Fruit fly (Drosophila melanogaster) whole organism, embryonic: ENCODE measurements around the gene Or19a.

Experiments used
- Awh ChIP-seq: fragments of 200-800 bp; sonication (Bioruptor generic); IDR thresholded peaks from 2 replicates; pipeline ENCODE4, ENCODE4 v1.3.6; 2022; ENCODE audit warnings: missing biosample characterization, missing genetic modification characterization
- B-H2 ChIP-seq: fragments of 200-800 bp; sonication (Bioruptor generic); optimal IDR thresholded peaks from 2 replicates; lab custom pipeline; 2018; ENCODE audit warnings: missing biosample characterization, mild to moderate bottlenecking, missing genetic modification characterization
- Bgb ChIP-seq: fragments of 200-800 bp; sonication (Bioruptor generic); IDR thresholded peaks from 2 replicates; pipeline ENCODE4 v1.3.6; 2022; ENCODE audit warnings: missing biosample characterization, missing genetic modification characterization; ENCODE audit not compliant: partially characterized antibody
- Blimp-1 ChIP-seq: fragments of 200-800 bp; sonication (Bioruptor generic); optimal IDR thresholded peaks from 3 replicates; lab custom pipeline; 2018; ENCODE audit warnings: missing biosample characterization, missing genetic modification characterization, mild to moderate bottlenecking, moderate library complexity, missing genetic modification reagents
- CG10959 ChIP-seq: fragments of 200-800 bp; sonication (Bioruptor generic); IDR thresholded peaks from 2 replicates; pipeline ENCODE4 v1.3.6; 2022; ENCODE audit warnings: missing biosample characterization, missing genetic modification characterization
- CG11504 ChIP-seq: fragments of 200-800 bp; sonication (Bioruptor generic); optimal IDR thresholded peaks from 3 replicates; lab custom pipeline; 2019; ENCODE audit warnings: missing biosample characterization, mild to moderate bottlenecking, missing genetic modification characterization, moderate library complexity
- CG11560 ChIP-seq: fragments of 200-800 bp; sonication (Bioruptor generic); IDR thresholded peaks from 3 replicates; pipeline ENCODE4 v1.3.6; 2022; ENCODE audit warnings: missing biosample characterization, missing genetic modification characterization
- CG13123 ChIP-seq: fragments of 200-800 bp; sonication (Bioruptor generic); optimal IDR thresholded peaks from 2 replicates; lab custom pipeline; 2016; ENCODE audit warnings: missing biosample characterization, missing genetic modification characterization
- CG13424 ChIP-seq: fragments of 200-800 bp; sonication (Bioruptor generic); optimal IDR thresholded peaks from 2 replicates; lab custom pipeline; 2019; ENCODE audit warnings: missing biosample characterization, mild to moderate bottlenecking, missing genetic modification characterization, moderate library complexity
- CG13894 ChIP-seq: fragments of 200-800 bp; sonication (Bioruptor generic); optimal IDR thresholded peaks from 3 replicates; lab custom pipeline; 2018; ENCODE audit warnings: missing biosample characterization, mild to moderate bottlenecking, missing genetic modification characterization, moderate library complexity
- CG16863 ChIP-seq: fragments of 200-800 bp; sonication (Bioruptor generic); optimal IDR thresholded peaks from 3 replicates; lab custom pipeline; 2016; ENCODE audit warnings: missing biosample characterization, missing genetic modification characterization
- CG1832 ChIP-seq: fragments of 200-800 bp; sonication (Bioruptor generic); optimal IDR thresholded peaks from 2 replicates; lab custom pipeline; 2017; ENCODE audit warnings: missing biosample characterization, mild to moderate bottlenecking, missing genetic modification characterization, inconsistent platforms
- CG2116 ChIP-seq: fragments of 200-800 bp; sonication (Bioruptor generic); optimal IDR thresholded peaks from 3 replicates; lab custom pipeline; 2018; ENCODE audit warnings: missing biosample characterization, mild to moderate bottlenecking, missing genetic modification characterization
- CG2129 ChIP-seq: fragments of 200-800 bp; sonication (Bioruptor generic); IDR thresholded peaks from 2 replicates; pipeline ENCODE4 v1.3.6; 2022; ENCODE audit warnings: missing biosample characterization, missing genetic modification characterization; ENCODE audit not compliant: partially characterized antibody
- CG8089 ChIP-seq: fragments of 200-800 bp; sonication (Bioruptor generic); optimal IDR thresholded peaks from 3 replicates; lab custom pipeline; 2016; ENCODE audit warnings: missing biosample characterization, missing genetic modification characterization
- CG8281 ChIP-seq: fragments of 200-800 bp; sonication (Bioruptor generic); optimal IDR thresholded peaks from 2 replicates; lab custom pipeline; 2018; ENCODE audit warnings: missing biosample characterization, mild to moderate bottlenecking, missing genetic modification characterization, moderate library complexity
- CG8290 ChIP-seq, 3 experiments: fragments of 200-800 bp; sonication (Bioruptor generic); optimal IDR thresholded peaks; 2 replicates each; lab custom pipeline; 2016 to 2019; ENCODE audit warnings: missing biosample characterization in 3 of 3, missing genetic modification characterization in 3 of 3, mild to moderate bottlenecking in 2 of 3, moderate library complexity in 1 of 3
- CG8924 ChIP-seq: fragments of 200-800 bp; optimal IDR thresholded peaks from 3 replicates; lab custom pipeline; 2019; ENCODE audit warnings: missing biosample characterization, mild to moderate bottlenecking, missing genetic modification characterization, moderate library complexity
- CG8944 ChIP-seq: fragments of 200-800 bp; sonication (Bioruptor generic); optimal IDR thresholded peaks from 3 replicates; lab custom pipeline; 2016; ENCODE audit warnings: missing biosample characterization, missing genetic modification characterization
- CG9817 ChIP-seq: fragments of 200-800 bp; sonication (Bioruptor generic); optimal IDR thresholded peaks from 2 replicates; lab custom pipeline; 2018; ENCODE audit warnings: missing biosample characterization, mild to moderate bottlenecking, missing genetic modification characterization, moderate library complexity
- Ets97D ChIP-seq: fragments of 200-800 bp; sonication (Bioruptor generic); optimal IDR thresholded peaks from 3 replicates; lab custom pipeline; 2016; ENCODE audit warnings: missing biosample characterization, missing genetic modification characterization
- Gsc ChIP-seq: fragments of 200-800 bp; sonication (Bioruptor generic); IDR thresholded peaks from 2 replicates; pipeline ENCODE4 v1.3.6; 2022; ENCODE audit warnings: missing biosample characterization, missing genetic modification characterization
- H2.0 ChIP-seq: fragments of 200-800 bp; sonication (Bioruptor generic); IDR thresholded peaks from 2 replicates; pipeline ENCODE4 v1.3.6; 2022; ENCODE audit warnings: missing biosample characterization, missing genetic modification characterization
- HHEX ChIP-seq: fragments of 200-800 bp; sonication (Bioruptor generic); optimal IDR thresholded peaks from 3 replicates; lab custom pipeline; 2017; ENCODE audit warnings: missing biosample characterization, mild to moderate bottlenecking, missing genetic modification characterization, missing genetic modification reagents
- Myb ChIP-seq: fragments of 200-800 bp; sonication (Bioruptor generic); optimal IDR thresholded peaks from 2 replicates; lab custom pipeline; 2016; ENCODE audit warnings: missing biosample characterization, missing genetic modification characterization
- Nf-YA ChIP-seq: fragments of 200-800 bp; sonication (Bioruptor generic); IDR thresholded peaks from 2 replicates; pipeline ENCODE4 v1.3.6; 2022; ENCODE audit warnings: missing biosample characterization, missing genetic modification characterization
- NfI ChIP-seq: fragments of 200-800 bp; sonication (Bioruptor generic); optimal IDR thresholded peaks from 3 replicates; lab custom pipeline; 2018; ENCODE audit warnings: missing biosample characterization, mild to moderate bottlenecking, missing genetic modification characterization, moderate library complexity
- Sin3A ChIP-seq: fragments of >200 bp; optimal IDR thresholded peaks from 2 replicates; lab custom pipeline; 2018
- Spps ChIP-seq: fragments of 200-800 bp; sonication (Bioruptor generic); optimal IDR thresholded peaks from 2 replicates; lab custom pipeline; 2018; ENCODE audit warnings: missing biosample characterization, mild to moderate bottlenecking, missing genetic modification characterization
- Usf ChIP-seq: fragments of 200-800 bp; sonication (Bioruptor generic); optimal IDR thresholded peaks from 2 replicates; lab custom pipeline; 2017; ENCODE audit warnings: missing genotype, missing biosample characterization, missing genetic modification characterization
- Xbp1 ChIP-seq: fragments of 200-800 bp; sonication (Bioruptor generic); optimal IDR thresholded peaks from 3 replicates; lab custom pipeline; 2016; ENCODE audit warnings: missing biosample characterization, mild to moderate bottlenecking, missing genetic modification characterization
- ap ChIP-seq: fragments of 200-800 bp; sonication (Bioruptor generic); IDR thresholded peaks from 2 replicates; pipeline ENCODE4 v1.3.6; 2022; ENCODE audit warnings: missing biosample characterization, missing genetic modification characterization
- bsh ChIP-seq, 2 experiments: fragments of 200-800 bp; sonication (Bioruptor generic); optimal IDR thresholded peaks; 2 replicates each; lab custom pipeline; 2017 to 2018; ENCODE audit warnings: mild to moderate bottlenecking in 2 of 2, missing biosample characterization in 2 of 2, missing genetic modification characterization in 2 of 2, moderate library complexity in 1 of 2
- caup ChIP-seq: fragments of 200-800 bp; sonication (Bioruptor generic); optimal IDR thresholded peaks from 3 replicates; lab custom pipeline; 2017; ENCODE audit warnings: missing biosample characterization, mild to moderate bottlenecking, missing genetic modification characterization, moderate library complexity; ENCODE audit not compliant: severe bottlenecking
- corto ChIP-seq: fragments of 200-800 bp; sonication (Bioruptor generic); optimal IDR thresholded peaks from 2 replicates; lab custom pipeline; 2016; ENCODE audit warnings: missing biosample characterization, mild to moderate bottlenecking, missing genetic modification characterization, moderate library complexity
- exex ChIP-seq: fragments of 200-800 bp; sonication (Bioruptor generic); optimal IDR thresholded peaks from 4 replicates; lab custom pipeline; 2018; ENCODE audit warnings: missing biosample characterization, mild to moderate bottlenecking, missing genetic modification characterization, moderate library complexity
- gce ChIP-seq: fragments of 200-800 bp; sonication (Bioruptor generic); IDR thresholded peaks from 3 replicates; pipeline ENCODE4 v1.3.6; 2022; ENCODE audit warnings: missing biosample characterization, missing genetic modification characterization
- ham ChIP-seq: fragments of 200-800 bp; sonication (Bioruptor generic); IDR thresholded peaks from 2 replicates; pipeline ENCODE4 v1.3.6; 2022; ENCODE audit warnings: missing biosample characterization, missing genetic modification characterization
- inv ChIP-seq: fragments of 200-800 bp; sonication (Bioruptor generic); IDR thresholded peaks from 2 replicates; pipeline ENCODE4 v1.3.6; 2022; ENCODE audit warnings: missing biosample characterization, missing genetic modification characterization; ENCODE audit not compliant: partially characterized antibody
- jumu ChIP-seq: fragments of 200-800 bp; sonication (Bioruptor generic); optimal IDR thresholded peaks from 3 replicates; lab custom pipeline; 2016; ENCODE audit warnings: missing biosample characterization, missing genetic modification characterization
- nerfin-2 ChIP-seq: fragments of 200-800 bp; sonication (Bioruptor generic); IDR thresholded peaks from 2 replicates; pipeline ENCODE4 v1.3.6; 2022; ENCODE audit warnings: missing biosample characterization, missing genetic modification characterization; ENCODE audit not compliant: partially characterized antibody
- nom ChIP-seq: fragments of 200-800 bp; sonication (Bioruptor generic); optimal IDR thresholded peaks from 2 replicates; lab custom pipeline; 2017; ENCODE audit warnings: missing biosample characterization, missing genetic modification characterization, mild to moderate bottlenecking, moderate library complexity, missing genetic modification reagents
- oc ChIP-seq: fragments of 200-800 bp; sonication (Bioruptor generic); optimal IDR thresholded peaks from 2 replicates; lab custom pipeline; 2018; ENCODE audit warnings: missing biosample characterization, mild to moderate bottlenecking, missing genetic modification characterization, moderate library complexity
- pnt ChIP-seq: fragments of 200-800 bp; sonication (Bioruptor generic); optimal IDR thresholded peaks from 3 replicates; lab custom pipeline; 2016; ENCODE audit warnings: missing biosample characterization, missing genetic modification characterization
- rib ChIP-seq: fragments of 200-800 bp; sonication (Bioruptor generic); IDR thresholded peaks from 2 replicates; pipeline ENCODE4 v1.3.6; 2022; ENCODE audit warnings: missing biosample characterization, missing genetic modification characterization
- sim ChIP-seq: fragments of 200-800 bp; sonication (Bioruptor generic); IDR thresholded peaks from 2 replicates; pipeline ENCODE4 v1.3.6; 2022; ENCODE audit warnings: missing biosample characterization, missing genetic modification characterization
- sna ChIP-seq: fragments of 200-800 bp; sonication (Bioruptor generic); IDR thresholded peaks from 2 replicates; pipeline ENCODE4 v1.3.6; 2022; ENCODE audit warnings: missing biosample characterization, missing genetic modification characterization; ENCODE audit not compliant: partially characterized antibody
- sqz ChIP-seq: fragments of 200-800 bp; sonication (Bioruptor generic); optimal IDR thresholded peaks from 3 replicates; lab custom pipeline; 2018; ENCODE audit warnings: missing biosample characterization, mild to moderate bottlenecking, missing genetic modification characterization
- wdn ChIP-seq: fragments of 200-800 bp; sonication (Bioruptor generic); IDR thresholded peaks from 2 replicates; pipeline ENCODE4 v1.3.6; 2022; ENCODE audit warnings: missing biosample characterization, missing genetic modification characterization

The Or19a gene

DNA sequence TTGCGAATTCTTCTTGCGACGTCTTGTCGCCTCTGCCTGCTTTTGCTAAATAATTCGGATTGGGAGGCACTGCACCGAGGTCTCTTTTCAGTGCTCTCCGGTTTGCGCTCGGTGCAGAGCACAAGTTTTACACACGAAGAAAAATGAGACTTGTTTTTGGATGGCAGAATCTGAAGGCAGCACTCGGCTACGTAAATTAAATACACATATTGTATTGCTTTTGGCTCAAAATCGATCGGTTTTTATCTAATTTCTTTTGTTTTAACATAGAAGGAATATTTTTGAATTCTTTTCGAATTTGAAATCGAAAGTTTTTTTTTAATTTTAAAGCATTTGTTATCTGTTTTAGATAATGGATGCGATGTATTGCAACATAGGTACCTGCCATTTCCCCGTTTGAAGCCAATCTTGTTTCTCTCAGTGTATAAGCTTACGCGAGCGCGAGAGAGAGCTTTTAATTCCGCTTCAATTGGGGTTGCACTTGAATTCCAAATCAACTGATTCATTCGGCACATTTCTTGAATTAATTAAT, 30.5 kb upstream of the Or19a start, which contains the start of gene AnxB10 (continued):
- TF ChIP-seq CG13123 (GFP tag; lab: Kevin White, UChicago) = no peak
- peak; percentile 52 for TF ChIP-seq CG16863 (GFP tag; lab: Kevin White, UChicago)
- no peak for TF ChIP-seq exex
- TF ChIP-seq rib (GFP tag; lab: Robert Waterston, UW) = no peak
- TF ChIP-seq HHEX (GFP tag; lab: Kevin White, UChicago) = peak; percentile 68
- TF ChIP-seq Spps (tag; lab: Kevin White, UChicago) = no peak
- TF ChIP-seq Myb (GFP tag; lab: Kevin White, UChicago) = peak; percentile 4
- peak; percentile 58 for TF ChIP-seq corto (GFP tag; lab: Kevin White, UChicago)
- TF ChIP-seq inv (GFP tag; lab: Robert Waterston, UW) = no peak
- TF ChIP-seq CG8944 (GFP tag; lab: Kevin White, UChicago) = peak; percentile 47
- TF ChIP-seq pnt (GFP tag; lab: Kevin White, UChicago) = peak; percentile 25
- TF ChIP-seq CG8924 (tag; lab: Kevin White, UChicago) = peak; percentile 49
- peak; percentile 72 for TF ChIP-seq CG13424 (tag; lab: Kevin White, UChicago)
- no peak for TF ChIP-seq CG2116 (GFP tag; lab: Kevin White, UChicago)
- TF ChIP-seq CG8281 (tag; lab: Kevin White, UChicago) = peak; percentile 4
- TF ChIP-seq sim (GFP tag; lab: Robert Waterston, UW) = no peak; the same call in 1 of the 2 replicates
- TF ChIP-seq CG10959 (GFP tag; lab: Robert Waterston, UW) = no peak
- no peak for TF ChIP-seq gce (GFP tag; lab: Robert Waterston, UW)
- peak; percentile 86 for TF ChIP-seq CG11504
- peak; percentile 86 for TF ChIP-seq nom (GFP tag; lab: Kevin White, UChicago)
- no peak for TF ChIP-seq nerfin-2 (GFP tag; lab: Robert Waterston, UW)
- TF ChIP-seq Blimp-1 (GFP tag; lab: Kevin White, UChicago) = peak; percentile 64
- peak; percentile 35 for TF ChIP-seq CG8089 (GFP tag; lab: Kevin White, UChicago)
- peak; percentile 54 for TF ChIP-seq caup (GFP tag; lab: Kevin White, UChicago)
- TF ChIP-seq CG1832 = no peak
- TF ChIP-seq H2.0 = no peak
- peak; percentile 37 for TF ChIP-seq NfI (GFP tag; lab: Kevin White, UChicago)
- no peak for TF ChIP-seq sqz (GFP tag; lab: Kevin White, UChicago)
- TF ChIP-seq bsh (GFP tag; optimal IDR thresholded peaks at IDR 0.05; lab: Kevin White, UChicago) = peak; percentile 53 to 83
- no peak for TF ChIP-seq Sin3A (lab: Kevin White, UChicago)
- TF ChIP-seq B-H2 (GFP tag; lab: Kevin White, UChicago) = no peak
- no peak for TF ChIP-seq ap (GFP tag; lab: Robert Waterston, UW)
- TF ChIP-seq oc (tag; lab: Kevin White, UChicago) = peak; percentile 22
- no peak for TF ChIP-seq CG9817 (tag; lab: Kevin White, UChicago)
- TF ChIP-seq Awh = no peak
- TF ChIP-seq Bgb (GFP tag; lab: Robert Waterston, UW) = no peak
- TF ChIP-seq Xbp1 (GFP tag; lab: Kevin White, UChicago) = peak; percentile 68
- no peak for TF ChIP-seq Nf-YA (GFP tag; lab: Robert Waterston, UW)
- peak; percentile 11 for TF ChIP-seq jumu (GFP tag; lab: Kevin White, UChicago)
- no peak for TF ChIP-seq ham (GFP tag; lab: Robert Waterston, UW)
- TF ChIP-seq wdn (GFP tag; lab: Robert Waterston, UW) = no peak
- peak; percentile 6 for TF ChIP-seq CG13894 (tag; lab: Kevin White, UChicago)
- TF ChIP-seq CG2129 (GFP tag; lab: Robert Waterston, UW) = no peak
- peak; percentile 2 for TF ChIP-seq Usf (GFP tag; lab: Kevin White, UChicago)
- no peak for TF ChIP-seq sna (GFP tag; lab: Robert Waterston, UW)
- TF ChIP-seq CG8290 (GFP tag; optimal IDR thresholded peaks at IDR 0.05; lab: Kevin White, UChicago) = no peak
- TF ChIP-seq CG8290 (tag; optimal IDR thresholded peaks at IDR 0.05; lab: Kevin White, UChicago) = no peak
- no peak for TF ChIP-seq Gsc (GFP tag; lab: Robert Waterston, UW)
- TF ChIP-seq Ets97D (GFP tag; lab: Kevin White, UChicago) = peak; percentile 16
- TF ChIP-seq CG11560 (tag; lab: Robert Waterston, UW) = 0 out of 3 replicates have a peak, but pooled peaks have one; percentile 7
